Worm (Caenorhabditis elegans): ENCODE measurements around the gene Y55F3AM.21.

ce11 chrIV:1000441-1000840 is 51.0 kb downstream of the Y55F3AM.21 start:
- TF ChIP-seq ama-1 (optimal IDR thresholded peaks at IDR 0.05) (no peak), pes-1 (GFP tag; IDR thresholded peaks at IDR 0.05) (no peak), aly-1 (tag; optimal IDR thresholded peaks at IDR 0.05) (no peak), flt-1 (GFP tag; IDR thresholded peaks at IDR 0.05) (no peak), ceh-36 (tag; optimal IDR thresholded peaks at IDR 0.05) (no peak), tbx-37 (GFP tag; conservative IDR thresholded peaks at IDR 0.05) (no peak), hmg-4 (GFP tag; optimal IDR thresholded peaks at IDR 0.05) (no peak), sea-1 (GFP tag; conservative IDR thresholded peaks at IDR 0.05) (no peak), ceh-13 (GFP tag; optimal IDR thresholded peaks at IDR 0.05) (no peak), hnd-1 (tag; optimal IDR thresholded peaks at IDR 0.05) (no peak), tbx-11 (GFP tag; IDR thresholded peaks at IDR 0.05) (no peak), tra-4 (tag; optimal IDR thresholded peaks at IDR 0.05) (no peak), scrt-1 (GFP tag; IDR thresholded peaks at IDR 0.05) (no peak), F13C5.2 (tag; optimal IDR thresholded peaks at IDR 0.05) (no peak)
